Worm (Caenorhabditis elegans) whole organism, L3 larva: ENCODE data around the gene M28.4.

Experiments used
- R02D3.7 ChIP-seq: fragments of 150-350 bp; optimal IDR thresholded peaks from 2 replicates; lab custom pipeline; 2014; ENCODE audit warnings: missing biosample characterization, missing genetic modification characterization
- ZK546.5 ChIP-seq: sonication (generic microtip); optimal IDR thresholded peaks from 2 replicates; lab custom pipeline; 2017; ENCODE audit warnings: missing biosample characterization, missing genetic modification characterization
- aly-2 ChIP-seq: fragments of 150-350 bp; optimal IDR thresholded peaks from 2 replicates; lab custom pipeline; 2014; ENCODE audit warnings: missing biosample characterization, missing genetic modification characterization
- ceh-16 ChIP-seq: sonication (generic microtip); optimal IDR thresholded peaks from 2 replicates; lab custom pipeline; 2017; ENCODE audit warnings: missing biosample characterization, missing genetic modification characterization
- ceh-28 ChIP-seq: fragments of 150-350 bp; optimal IDR thresholded peaks from 2 replicates; lab custom pipeline; 2014; ENCODE audit warnings: missing biosample characterization, missing genetic modification reagents, missing genetic modification characterization
- ceh-82 ChIP-seq: fragments of 150-350 bp; optimal IDR thresholded peaks from 2 replicates; lab custom pipeline; 2014; ENCODE audit warnings: missing biosample characterization, missing genetic modification characterization
- daf-12 ChIP-seq: fragments of 150-350 bp; optimal IDR thresholded peaks from 2 replicates; lab custom pipeline; 2014; ENCODE audit warnings: missing biosample characterization, missing genetic modification reagents, missing genetic modification characterization
- egl-27 ChIP-seq: sonication (generic microtip); optimal IDR thresholded peaks from 4 replicates; lab custom pipeline; 2017; ENCODE audit warnings: missing biosample characterization, missing genetic modification reagents, missing genetic modification characterization
- egl-5 ChIP-seq: fragments of 150-350 bp; optimal IDR thresholded peaks from 2 replicates; lab custom pipeline; 2017; ENCODE audit warnings: missing biosample characterization, missing genetic modification reagents, missing genetic modification characterization, inconsistent platforms
- elt-2 ChIP-seq: sonication (generic microtip); optimal IDR thresholded peaks from 2 replicates; lab custom pipeline; 2016; ENCODE audit warnings: missing genetic modification reagents, mild to moderate bottlenecking, missing genetic modification characterization, missing compliant biosample characterization
- elt-3 ChIP-seq, 3 experiments: fragments of 150-350 bp in 1 of 3; sonication (generic microtip) in 2 of 3; optimal IDR thresholded peaks; 2 replicates in 2 of 3; 4 replicates in 1 of 3; lab custom pipeline; 2014 to 2017; ENCODE audit warnings: missing biosample characterization in 3 of 3, missing genetic modification characterization in 3 of 3
- eor-1 ChIP-seq, 2 experiments: fragments of 150-350 bp; optimal IDR thresholded peaks; 2 replicates each; lab custom pipeline; 2014 to 2018; ENCODE audit warnings: missing biosample characterization in 2 of 2, missing genetic modification characterization in 2 of 2
- fkh-10 ChIP-seq: sonication (generic microtip); optimal IDR thresholded peaks from 2 replicates; lab custom pipeline; 2017; ENCODE audit warnings: missing biosample characterization, missing genetic modification reagents, missing genetic modification characterization
- fkh-2 ChIP-seq: fragments of 150-350 bp; optimal IDR thresholded peaks from 2 replicates; lab custom pipeline; 2014; ENCODE audit warnings: missing biosample characterization, missing genetic modification reagents, missing genetic modification characterization
- hmg-11 ChIP-seq: sonication (generic microtip); optimal IDR thresholded peaks from 2 replicates; lab custom pipeline; 2016; ENCODE audit warnings: missing genetic modification characterization, missing compliant biosample characterization
- lin-15B ChIP-seq: fragments of 150-350 bp; optimal IDR thresholded peaks from 2 replicates; lab custom pipeline; 2014; ENCODE audit warnings: missing biosample characterization, missing genetic modification characterization
- lsy-12 ChIP-seq: sonication (generic microtip); optimal IDR thresholded peaks from 2 replicates; lab custom pipeline; 2016; ENCODE audit warnings: mild to moderate bottlenecking, missing genetic modification characterization, missing compliant biosample characterization
- mdl-1 ChIP-seq: fragments of 150-350 bp; optimal IDR thresholded peaks from 2 replicates; lab custom pipeline; 2014; ENCODE audit warnings: missing biosample characterization, missing genetic modification characterization
- nfya-1 ChIP-seq: sonication (generic microtip); optimal IDR thresholded peaks from 2 replicates; lab custom pipeline; 2017; ENCODE audit warnings: missing genetic modification characterization, mild to moderate bottlenecking, missing compliant biosample characterization, antibody characterized with exemption, moderate library complexity; ENCODE audit not compliant: insufficient read depth
- nhr-12 ChIP-seq: fragments of 150-350 bp; optimal IDR thresholded peaks from 2 replicates; lab custom pipeline; 2014; ENCODE audit warnings: missing biosample characterization, missing genetic modification characterization
- nhr-23 ChIP-seq: fragments of 150-350 bp; optimal IDR thresholded peaks from 2 replicates; lab custom pipeline; 2014; ENCODE audit warnings: missing biosample characterization, missing genetic modification reagents, missing genetic modification characterization
- nhr-25 ChIP-seq: sonication (generic microtip); optimal IDR thresholded peaks from 2 replicates; lab custom pipeline; 2017; ENCODE audit warnings: missing biosample characterization, missing genetic modification characterization
- nhr-28 ChIP-seq: fragments of 150-350 bp; optimal IDR thresholded peaks from 2 replicates; lab custom pipeline; 2014; ENCODE audit warnings: missing biosample characterization, missing genetic modification characterization
- nhr-43 ChIP-seq: sonication (generic microtip); optimal IDR thresholded peaks from 2 replicates; lab custom pipeline; 2016; ENCODE audit warnings: mild to moderate bottlenecking, missing genetic modification characterization, missing compliant biosample characterization; ENCODE audit not compliant: poor library complexity, severe bottlenecking
- nhr-67 ChIP-seq: fragments of 150-350 bp; optimal IDR thresholded peaks from 2 replicates; lab custom pipeline; 2014; ENCODE audit warnings: missing biosample characterization, missing genetic modification characterization
- nhr-76 ChIP-seq: fragments of 150-350 bp; sonication (generic microtip); optimal IDR thresholded peaks from 5 replicates; lab custom pipeline; 2014; ENCODE audit warnings: missing biosample characterization, missing genetic modification characterization
- nhr-77 ChIP-seq: fragments of 150-350 bp; optimal IDR thresholded peaks from 2 replicates; lab custom pipeline; 2014; ENCODE audit warnings: missing biosample characterization, missing genetic modification characterization
- pha-4 ChIP-seq: fragments of 150-350 bp; optimal IDR thresholded peaks from 2 replicates; lab custom pipeline; 2014; ENCODE audit warnings: missing biosample characterization, missing genetic modification reagents, missing genetic modification characterization
- pqm-1 ChIP-seq: fragments of 150-350 bp; optimal IDR thresholded peaks from 2 replicates; lab custom pipeline; 2017; ENCODE audit warnings: missing biosample characterization, missing genetic modification characterization, inconsistent platforms
- sea-2 ChIP-seq: fragments of 150-350 bp; sonication (generic microtip); optimal IDR thresholded peaks from 4 replicates; lab custom pipeline; 2014; ENCODE audit warnings: missing biosample characterization, missing genetic modification reagents, missing genetic modification characterization
- skn-1 ChIP-seq: fragments of 150-350 bp; optimal IDR thresholded peaks from 2 replicates; lab custom pipeline; 2014; ENCODE audit warnings: missing biosample characterization, missing genetic modification characterization
- snpc-4 ChIP-seq: fragments of 150-350 bp; optimal IDR thresholded peaks from 2 replicates; lab custom pipeline; 2014; ENCODE audit warnings: missing biosample characterization, missing genetic modification characterization
- tbx-2 ChIP-seq: sonication (generic microtip); optimal IDR thresholded peaks from 2 replicates; lab custom pipeline; 2016; ENCODE audit warnings: mild to moderate bottlenecking, missing genetic modification characterization, missing compliant biosample characterization
- unc-39 ChIP-seq: sonication (generic microtip); optimal IDR thresholded peaks from 4 replicates; lab custom pipeline; 2017; ENCODE audit warnings: missing biosample characterization, missing genetic modification characterization
- unc-62 ChIP-seq: fragments of 150-350 bp; sonication (generic microtip); optimal IDR thresholded peaks from 4 replicates; lab custom pipeline; 2014; ENCODE audit warnings: missing biosample characterization, missing genetic modification reagents, missing genetic modification characterization
- ztf-4 ChIP-seq: fragments of 150-350 bp; optimal IDR thresholded peaks from 2 replicates; lab custom pipeline; 2014; ENCODE audit warnings: missing biosample characterization, missing genetic modification characterization

Gene M28.4

DNA sequence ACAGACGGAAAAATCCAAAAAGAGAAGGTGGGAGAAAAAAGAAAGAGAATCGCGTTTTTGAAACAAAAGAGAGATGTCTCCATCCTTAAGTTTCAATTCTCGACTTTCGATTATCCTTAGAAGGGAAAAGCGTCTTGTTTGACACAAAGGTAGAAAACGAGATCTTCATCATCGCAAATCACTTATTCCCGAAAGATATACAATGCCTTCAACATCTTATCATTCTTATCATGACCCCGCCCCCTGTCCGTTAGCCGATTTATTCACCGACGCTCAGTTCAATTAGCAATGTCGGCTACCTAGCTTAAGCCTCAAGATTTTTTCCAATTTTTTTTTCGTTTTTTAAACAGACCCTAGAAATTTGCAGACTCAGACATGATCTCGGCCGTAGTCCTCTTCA is 44.5 kb upstream of the M28.4 start, which contains the start of gene C14A4.9:
Gene C14A4.9 (plus strand): TSS at position 368 of the 400 bp plus-strand sequence.
- TF ChIP-seq fkh-2 (tag; lab: Kevin White, UChicago) (no peak), pqm-1 (tag; lab: Kevin White, UChicago) (no peak), nhr-23 (peak; percentile 17), elt-3 (tag; optimal IDR thresholded peaks at IDR 0.05; lab: Kevin White, UChicago) (peak; percentile 11 to 84 (median 62)), nhr-28 (tag; lab: Kevin White, UChicago) (no peak)

DNA sequence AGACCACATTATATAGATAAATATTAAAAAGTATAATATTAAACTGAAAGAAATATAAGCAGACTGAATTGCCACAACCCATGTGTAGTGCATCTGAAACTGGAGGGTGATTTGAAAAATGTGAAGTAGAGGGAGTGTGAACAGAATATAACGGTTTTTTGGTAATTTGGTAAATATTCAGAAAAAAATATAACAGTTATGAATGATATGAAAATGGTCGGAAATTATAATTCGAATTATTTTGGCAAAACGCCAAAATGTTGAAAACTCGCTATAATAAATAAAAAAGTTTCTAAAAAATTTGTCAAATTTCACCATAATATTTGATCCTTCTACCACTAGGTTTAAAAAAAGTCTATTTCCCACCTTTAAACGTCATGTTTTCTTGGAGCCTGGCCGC is 41.3 kb upstream of the M28.4 start, which contains the start of gene srv-2:
Gene srv-2 (minus strand): TSS at position 101 of the 400 bp plus-strand sequence.
- no peak for TF ChIP-seq skn-1 (tag; lab: Kevin White, UChicago)
- TF ChIP-seq nhr-76 = no peak
- no peak for TF ChIP-seq snpc-4 (tag; lab: Kevin White, UChicago)
- no peak for TF ChIP-seq ceh-28 (tag; lab: Kevin White, UChicago)
- TF ChIP-seq mdl-1 (tag; lab: Kevin White, UChicago) = no peak
- TF ChIP-seq unc-39 (tag; lab: Kevin White, UChicago) = no peak
- TF ChIP-seq unc-62 = no peak
- TF ChIP-seq egl-5 (tag; lab: Kevin White, UChicago) = no peak
- TF ChIP-seq daf-12 = no peak
- no peak for TF ChIP-seq pqm-1 (tag; lab: Kevin White, UChicago)
- no peak for TF ChIP-seq nhr-12 (tag; lab: Kevin White, UChicago)
- no peak for TF ChIP-seq elt-2 (tag; lab: Kevin White, UChicago)
- no peak for TF ChIP-seq ceh-82 (tag; lab: Kevin White, UChicago)
- no peak for TF ChIP-seq lsy-12 (tag; lab: Kevin White, UChicago)
- no peak for TF ChIP-seq fkh-2 (tag; lab: Kevin White, UChicago)
- TF ChIP-seq eor-1 (tag; optimal IDR thresholded peaks at IDR 0.05; lab: Kevin White, UChicago) = no peak
- no peak for TF ChIP-seq nhr-25
- TF ChIP-seq sea-2 (GFP tag; lab: Kevin White, UChicago) = no peak
- TF ChIP-seq fkh-10 (GFP tag; lab: Kevin White, UChicago) = no peak

DNA sequence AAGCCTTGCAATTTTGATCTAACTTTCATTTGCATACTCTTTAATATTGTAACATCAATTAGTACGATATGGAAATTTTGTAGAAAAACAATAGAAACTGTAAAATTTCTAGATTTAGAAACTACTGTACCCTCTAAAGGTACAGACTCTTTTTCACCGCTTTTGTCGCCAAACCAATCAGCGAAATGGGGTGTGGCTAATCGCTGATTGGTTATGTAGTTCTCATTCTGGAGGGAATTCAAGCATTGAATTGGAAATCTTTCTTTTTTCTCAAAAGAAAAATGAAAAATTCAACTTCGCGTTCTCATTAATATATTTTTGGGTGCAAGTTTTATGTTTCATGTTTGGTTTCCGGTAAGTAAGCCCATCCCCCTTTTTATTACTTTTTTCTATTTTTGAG is 39.9 kb upstream of the M28.4 start:
- TF ChIP-seq nhr-67 (tag; lab: Kevin White, UChicago) (no peak), ZK546.5 (tag; lab: Kevin White, UChicago) (no peak), nfya-1 (peak; percentile 81)

DNA sequence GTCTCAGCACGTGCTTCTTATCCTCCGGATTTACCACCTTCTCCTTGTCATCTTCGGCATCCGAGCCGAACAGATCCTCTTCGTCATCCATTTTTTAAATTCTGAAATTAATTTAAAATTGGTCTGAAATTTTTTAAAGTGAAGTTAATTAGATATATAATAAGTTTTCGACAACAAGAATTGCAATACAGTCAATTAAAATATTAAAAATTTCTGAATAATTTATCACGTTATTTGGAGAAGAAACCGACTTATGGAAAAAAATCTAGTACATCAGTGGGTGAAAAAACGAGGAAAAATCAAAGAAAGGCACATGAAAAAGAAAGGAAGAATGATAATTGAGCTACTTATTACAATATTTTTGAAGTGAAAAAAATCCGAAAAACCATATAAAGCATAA is 38.0 kb upstream of the M28.4 start, which contains the start of gene taf-13:
Gene taf-13 (minus strand): TSS at position 101 of the 400 bp plus-strand sequence.
- TF ChIP-seq aly-2 (no peak), ztf-4 (no peak), nhr-77 (tag; lab: Kevin White, UChicago) (no peak), nhr-43 (tag; lab: Kevin White, UChicago) (no peak), egl-27 (tag; lab: Kevin White, UChicago) (no peak), nhr-28 (tag; lab: Kevin White, UChicago) (no peak), elt-2 (tag; lab: Kevin White, UChicago) (no peak), sea-2 (GFP tag; lab: Kevin White, UChicago) (no peak), R02D3.7 (no peak), ceh-16 (tag; lab: Kevin White, UChicago) (no peak), nfya-1 (no peak), fkh-2 (tag; lab: Kevin White, UChicago) (no peak), lsy-12 (tag; lab: Kevin White, UChicago) (no peak)

DNA sequence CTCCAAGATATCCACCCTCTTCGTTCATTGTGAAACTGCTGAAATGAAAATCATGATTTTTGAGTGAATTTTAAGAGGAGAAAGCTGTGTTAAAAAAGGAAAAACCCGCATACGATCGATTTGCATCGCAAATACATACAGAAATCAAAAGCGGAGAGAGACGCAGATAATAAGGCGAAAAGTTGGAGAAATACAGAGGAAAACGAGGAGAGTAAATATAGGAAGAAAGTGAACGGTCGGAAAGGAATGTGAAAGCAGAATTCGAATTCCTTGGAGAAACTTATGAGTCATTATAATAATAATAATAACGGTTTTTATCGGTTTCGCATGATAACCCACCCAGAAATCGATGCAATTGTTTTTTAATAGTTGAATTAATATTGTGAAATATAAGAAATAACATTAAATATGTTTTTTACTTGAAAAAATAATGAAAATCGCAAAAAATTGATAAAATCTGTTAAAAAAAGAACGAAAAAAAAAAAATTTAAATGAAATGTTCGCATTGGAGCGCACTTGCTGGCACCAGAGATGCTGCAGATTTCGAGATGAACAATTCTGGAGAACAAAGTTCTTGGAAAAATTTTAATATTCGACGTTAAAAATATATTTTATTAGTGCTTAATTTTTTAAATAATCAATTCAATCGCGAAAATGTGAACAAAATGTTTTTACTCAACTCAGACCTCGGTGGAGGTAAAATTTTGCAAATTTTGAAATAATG is 36.1 kb upstream of the M28.4 start, which contains the start of gene ccm-3:
Gene ccm-3 (minus strand): TSS at position 38 of the 724 bp plus-strand sequence.
- peak; percentile 72 for TF ChIP-seq lin-15B (tag; lab: Kevin White, UChicago)
- peak; percentile 80 for TF ChIP-seq pha-4
- TF ChIP-seq R02D3.7 = no peak
- TF ChIP-seq tbx-2 = no peak
- no peak for TF ChIP-seq unc-62
- peak; percentile 1 for TF ChIP-seq hmg-11
- TF ChIP-seq ztf-4 = no peak
- peak; percentile 5 for TF ChIP-seq nhr-23
- peak; percentile 31 for TF ChIP-seq nfya-1
- peak; percentile 43 for TF ChIP-seq elt-2 (tag; lab: Kevin White, UChicago)
